Worm (Caenorhabditis elegans) whole organism, mixed stage, embryonic: ENCODE results near the gene mrps-11.

ENCODE experiments used
- M03D4.4 ChIP-seq: sonication (generic microtip); optimal IDR thresholded peaks from 2 replicates; lab custom pipeline; 2017; ENCODE audit warnings: mild to moderate bottlenecking, missing genetic modification characterization, missing compliant biosample characterization
- bed-3 ChIP-seq: fragments of 200-800 bp; sonication (Bioruptor generic); optimal IDR thresholded peaks from 3 replicates; lab custom pipeline; 2018; ENCODE audit warnings: mild to moderate bottlenecking, missing genetic modification characterization, moderate library complexity, missing compliant biosample characterization
- blmp-1 ChIP-seq: fragments of 150-350 bp; optimal IDR thresholded peaks from 2 replicates; lab custom pipeline; 2014; ENCODE audit warnings: missing biosample characterization, missing genetic modification characterization
- ceh-39 ChIP-seq: fragments of 150-350 bp; optimal IDR thresholded peaks from 2 replicates; lab custom pipeline; 2014; ENCODE audit warnings: missing biosample characterization, missing genetic modification characterization
- ceh-43 ChIP-seq: fragments of 200-800 bp; sonication (Bioruptor generic); optimal IDR thresholded peaks from 2 replicates; lab custom pipeline; 2018; ENCODE audit warnings: mild to moderate bottlenecking, missing genetic modification characterization, moderate library complexity, missing compliant biosample characterization
- ceh-83 ChIP-seq: fragments of 200-800 bp; sonication (Bioruptor generic); optimal IDR thresholded peaks from 2 replicates; lab custom pipeline; 2018; ENCODE audit warnings: mild to moderate bottlenecking, missing genetic modification characterization, missing compliant biosample characterization
- ces-1 ChIP-seq: fragments of 150-350 bp; optimal IDR thresholded peaks from 2 replicates; lab custom pipeline; 2014; ENCODE audit warnings: missing biosample characterization, missing genetic modification reagents, missing genetic modification characterization
- cnd-1 ChIP-seq: fragments of 200-800 bp; sonication (Bioruptor generic); optimal IDR thresholded peaks from 2 replicates; lab custom pipeline; 2018; ENCODE audit warnings: mild to moderate bottlenecking, missing genetic modification characterization, missing compliant biosample characterization
- elt-1 ChIP-seq: sonication (generic microtip); optimal IDR thresholded peaks from 2 replicates; lab custom pipeline; 2017; ENCODE audit warnings: missing genetic modification characterization, mild to moderate bottlenecking, missing compliant biosample characterization, antibody characterized with exemption, moderate library complexity, borderline replicate concordance; ENCODE audit not compliant: insufficient read depth
- elt-3 ChIP-seq: fragments of 150-350 bp; optimal IDR thresholded peaks from 2 replicates; lab custom pipeline; 2014; ENCODE audit warnings: missing biosample characterization, missing genetic modification characterization
- flh-1 ChIP-seq: fragments of 200-800 bp; sonication (Bioruptor generic); optimal IDR thresholded peaks from 2 replicates; lab custom pipeline; 2018; ENCODE audit warnings: mild to moderate bottlenecking, missing genetic modification characterization, moderate library complexity, missing compliant biosample characterization
- hlh-1 ChIP-seq: fragments of 150-350 bp; optimal IDR thresholded peaks from 2 replicates; lab custom pipeline; 2014; ENCODE audit warnings: missing biosample characterization, missing genetic modification reagents, missing genetic modification characterization
- lin-32 ChIP-seq: fragments of 200-800 bp; sonication (Bioruptor generic); optimal IDR thresholded peaks from 2 replicates; lab custom pipeline; 2018; ENCODE audit warnings: mild to moderate bottlenecking, missing genetic modification characterization, missing compliant biosample characterization
- lsy-2 ChIP-seq: fragments of 150-350 bp; optimal IDR thresholded peaks from 2 replicates; lab custom pipeline; 2014; ENCODE audit warnings: missing biosample characterization, missing genetic modification characterization
- mab-5 ChIP-seq: fragments of 150-350 bp; optimal IDR thresholded peaks from 2 replicates; lab custom pipeline; 2014; ENCODE audit warnings: missing biosample characterization, missing genetic modification characterization
- mep-1 ChIP-seq: fragments of 150-350 bp; optimal IDR thresholded peaks from 2 replicates; lab custom pipeline; 2017; ENCODE audit warnings: missing biosample characterization, missing genetic modification reagents, missing genetic modification characterization, inconsistent platforms
- nhr-12 ChIP-seq: fragments of 150-350 bp; optimal IDR thresholded peaks from 2 replicates; lab custom pipeline; 2014; ENCODE audit warnings: missing biosample characterization, missing genetic modification characterization
- nhr-2 ChIP-seq: fragments of 150-350 bp; optimal IDR thresholded peaks from 2 replicates; lab custom pipeline; 2014; ENCODE audit warnings: missing biosample characterization, missing genetic modification characterization
- nhr-237 ChIP-seq: fragments of 150-350 bp; optimal IDR thresholded peaks from 2 replicates; lab custom pipeline; 2014; ENCODE audit warnings: missing biosample characterization, missing genetic modification characterization
- nhr-28 ChIP-seq: fragments of 150-350 bp; optimal IDR thresholded peaks from 2 replicates; lab custom pipeline; 2014; ENCODE audit warnings: missing biosample characterization, missing genetic modification characterization
- nhr-76 ChIP-seq: sonication (generic microtip); optimal IDR thresholded peaks from 2 replicates; lab custom pipeline; 2017; ENCODE audit warnings: missing biosample characterization, missing genetic modification characterization
- pha-4 ChIP-seq: fragments of 150-350 bp; optimal IDR thresholded peaks from 2 replicates; lab custom pipeline; 2018; ENCODE audit warnings: missing biosample characterization, missing genetic modification reagents, missing genetic modification characterization
- sem-2 ChIP-seq: fragments of 200-800 bp; sonication (Bioruptor generic); optimal IDR thresholded peaks from 2 replicates; lab custom pipeline; 2018; ENCODE audit warnings: mild to moderate bottlenecking, missing genetic modification characterization, missing compliant biosample characterization
- snpc-4 ChIP-seq: fragments of 150-350 bp; optimal IDR thresholded peaks from 2 replicates; lab custom pipeline; 2014; ENCODE audit warnings: missing biosample characterization, missing genetic modification characterization
- unc-120 ChIP-seq: sonication (generic microtip); optimal IDR thresholded peaks from 2 replicates; lab custom pipeline; 2017; ENCODE audit warnings: missing genetic modification characterization, missing compliant biosample characterization; ENCODE audit not compliant: poor library complexity, severe bottlenecking
- unc-39 ChIP-seq: fragments of 150-350 bp; optimal IDR thresholded peaks from 2 replicates; lab custom pipeline; 2014; ENCODE audit warnings: missing biosample characterization, missing genetic modification characterization
- unc-62 ChIP-seq: fragments of 150-350 bp; optimal IDR thresholded peaks from 2 replicates; lab custom pipeline; 2014; ENCODE audit warnings: missing biosample characterization, missing genetic modification reagents, missing genetic modification characterization
- zip-8 ChIP-seq: fragments of 150-350 bp; optimal IDR thresholded peaks from 2 replicates; lab custom pipeline; 2014; ENCODE audit warnings: missing biosample characterization, missing genetic modification characterization

Gene mrps-11

DNA sequence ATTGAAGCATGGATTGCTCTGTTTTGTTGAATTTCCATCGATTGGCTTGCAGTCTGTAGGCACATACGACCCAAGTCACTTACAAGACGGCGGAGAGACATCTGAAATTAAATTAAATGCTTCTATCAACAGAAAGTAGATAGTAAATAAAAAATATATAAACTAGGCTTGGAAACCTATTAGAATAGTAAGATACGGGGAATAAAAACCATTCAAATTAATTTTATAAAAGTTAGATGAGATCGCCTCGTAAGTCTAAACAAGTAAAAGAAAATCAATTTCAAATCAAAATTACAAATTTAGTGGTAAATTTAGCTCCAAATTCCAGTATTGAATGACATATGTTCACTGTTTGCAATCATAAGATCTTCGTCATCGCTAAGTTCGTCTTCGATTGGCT is at the start of gene mrps-11:
Gene mrps-11, minus strand, starts transcription at position 101 of the 400 bp plus-strand sequence.
- no peak for TF ChIP-seq sem-2
- no peak for TF ChIP-seq flh-1 (GFP tag; lab: Kevin White, UChicago)
- no peak for TF ChIP-seq snpc-4
- TF ChIP-seq bed-3 (GFP tag; lab: Kevin White, UChicago), result no peak

- TF ChIP-seq zip-8 (tag; lab: Kevin White, UChicago), result no peak
- TF ChIP-seq unc-120, result no peak
- TF ChIP-seq ces-1 (GFP tag; lab: Kevin White, UChicago), result no peak
- TF ChIP-seq lsy-2, result no peak
- no peak for TF ChIP-seq mab-5
- TF ChIP-seq pha-4 (tag; lab: Kevin White, UChicago), result no peak
- TF ChIP-seq unc-62 (GFP tag; lab: Kevin White, UChicago), result no peak
These were observed 48.4 kb upstream of the mrps-11 start for ce11 chrV:12542683-12543319.

DNA sequence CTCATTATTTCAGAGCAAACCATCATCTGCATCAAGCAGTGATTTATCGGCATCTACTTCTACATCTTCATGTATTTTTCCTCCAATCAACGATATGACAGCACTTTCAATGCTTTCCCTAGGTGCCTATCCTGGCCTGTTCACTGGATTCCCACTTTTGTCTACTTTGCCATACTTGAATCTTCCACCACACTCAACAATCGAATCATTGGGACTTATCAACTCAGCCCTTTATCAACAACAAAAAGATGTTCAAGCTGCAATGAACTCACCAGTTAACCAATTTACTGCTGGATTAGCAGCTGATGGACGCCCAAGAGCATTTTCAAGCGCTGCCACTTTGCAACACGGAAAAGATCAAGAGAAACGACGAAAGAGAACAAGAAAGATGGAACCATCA is 46.8 kb upstream of the mrps-11 start:
- TF ChIP-seq ces-1 (GFP tag; lab: Kevin White, UChicago), result no peak
- TF ChIP-seq unc-39 (tag; lab: Kevin White, UChicago), result no peak
- TF ChIP-seq elt-3, result no peak
- no peak for TF ChIP-seq elt-1 (tag; lab: Kevin White, UChicago)
- no peak for TF ChIP-seq nhr-12 (tag; lab: Kevin White, UChicago)
- TF ChIP-seq mab-5, result no peak
- TF ChIP-seq unc-120, result no peak
- TF ChIP-seq nhr-237 (tag; lab: Kevin White, UChicago), result no peak
- no peak for TF ChIP-seq ceh-43
- no peak for TF ChIP-seq cnd-1
- TF ChIP-seq, all 35 proteins: peak for 0

- no peak for TF ChIP-seq nhr-12 (tag; lab: Kevin White, UChicago)
- TF ChIP-seq zip-8 (tag; lab: Kevin White, UChicago), result no peak
- TF ChIP-seq nhr-28 (tag; lab: Kevin White, UChicago), result no peak
- no peak for TF ChIP-seq nhr-76 (tag; lab: Kevin White, UChicago)
- TF ChIP-seq snpc-4, result no peak
- TF ChIP-seq nhr-237 (tag; lab: Kevin White, UChicago), result no peak
- no peak for TF ChIP-seq pha-4 (tag; lab: Kevin White, UChicago)
- TF ChIP-seq elt-1 (tag; lab: Kevin White, UChicago), result no peak
- TF ChIP-seq unc-62 (GFP tag; lab: Kevin White, UChicago), result no peak
- TF ChIP-seq cnd-1, result no peak
- TF ChIP-seq sem-2, result no peak
- no peak for TF ChIP-seq ceh-39
- no peak for TF ChIP-seq elt-3
- TF ChIP-seq lin-32, result no peak
- TF ChIP-seq ceh-43, result no peak
- TF ChIP-seq lsy-2, result no peak
- TF ChIP-seq, all 35 proteins: peak for 0
These were observed 46.3 kb upstream of the mrps-11 start, which contains the start of gene F45D3.2 for ce11 chrV:12540739-12541138. Gene F45D3.2 (plus strand): TSS chrV:12541039.

ce11 chrV:12540018-12540417 is 45.6 kb upstream of the mrps-11 start:
- TF ChIP-seq ces-1 (GFP tag; lab: Kevin White, UChicago), result no peak
- no peak for TF ChIP-seq nhr-2 (tag; lab: Kevin White, UChicago)
- TF ChIP-seq blmp-1 (tag; lab: Kevin White, UChicago), result no peak
- no peak for TF ChIP-seq cnd-1
- no peak for TF ChIP-seq ceh-83 (GFP tag; lab: Kevin White, UChicago)
- TF ChIP-seq M03D4.4 (tag; lab: Kevin White, UChicago), result no peak
- TF ChIP-seq mep-1 (tag; lab: Kevin White, UChicago), result no peak
- TF ChIP-seq nhr-12 (tag; lab: Kevin White, UChicago), result no peak
- TF ChIP-seq flh-1 (GFP tag; lab: Kevin White, UChicago), result no peak
- TF ChIP-seq unc-62 (GFP tag; lab: Kevin White, UChicago), result no peak
- no peak for TF ChIP-seq snpc-4
- no peak for TF ChIP-seq bed-3 (GFP tag; lab: Kevin White, UChicago)

ce11 chrV:12538984-12539852 is 44.8 kb upstream of the mrps-11 start:
- TF ChIP-seq ceh-43 (no peak), ces-1 (GFP tag; lab: Kevin White, UChicago) (peak; percentile 3), hlh-1 (tag; lab: Kevin White, UChicago) (no peak), cnd-1 (no peak), unc-39 (tag; lab: Kevin White, UChicago) (no peak), nhr-76 (tag; lab: Kevin White, UChicago) (no peak)
